Worm (Caenorhabditis elegans): Measurements from ENCODE around the gene vms-1.

- TF ChIP-seq nhr-11 (tag; optimal IDR thresholded peaks at IDR 0.05), result no peak
- no peak for TF ChIP-seq aly-2 (tag; optimal IDR thresholded peaks at IDR 0.05)
- no peak for TF ChIP-seq C16A3.4 (tag; optimal IDR thresholded peaks at IDR 0.05)
- TF ChIP-seq nhr-12 (tag; optimal IDR thresholded peaks at IDR 0.05), result no peak
- TF ChIP-seq ces-1 (GFP tag; optimal IDR thresholded peaks at IDR 0.05), result no peak
- no peak for TF ChIP-seq mep-1 (tag; optimal IDR thresholded peaks at IDR 0.05)
- no peak for TF ChIP-seq pqm-1 (tag; optimal IDR thresholded peaks at IDR 0.05)
- no peak for TF ChIP-seq alr-1 (tag; optimal IDR thresholded peaks at IDR 0.05; ENCODE audit: borderline replicate concordance)
- no peak for TF ChIP-seq sptf-1 (tag; optimal IDR thresholded peaks at IDR 0.05)
- TF ChIP-seq elt-3 (tag; optimal IDR thresholded peaks at IDR 0.05), result no peak
- TF ChIP-seq lin-13 (GFP tag; optimal IDR thresholded peaks at IDR 0.05), result no peak
- TF ChIP-seq hpl-2 (GFP tag; optimal IDR thresholded peaks at IDR 0.05), result no peak
- no peak for TF ChIP-seq nhr-47 (tag; optimal IDR thresholded peaks at IDR 0.05)
- no peak for TF ChIP-seq sox-4 (tag; optimal IDR thresholded peaks at IDR 0.05)
Observed at ce11 chrIII:8045734-8046133, 42.6 kb upstream of the vms-1 start, which contains the start of gene K12H4.3.

Data from whole organism, L1 larva.